Fruit fly (Drosophila melanogaster): ENCODE results near the gene CG33703.

CG33703 gene

DNA sequence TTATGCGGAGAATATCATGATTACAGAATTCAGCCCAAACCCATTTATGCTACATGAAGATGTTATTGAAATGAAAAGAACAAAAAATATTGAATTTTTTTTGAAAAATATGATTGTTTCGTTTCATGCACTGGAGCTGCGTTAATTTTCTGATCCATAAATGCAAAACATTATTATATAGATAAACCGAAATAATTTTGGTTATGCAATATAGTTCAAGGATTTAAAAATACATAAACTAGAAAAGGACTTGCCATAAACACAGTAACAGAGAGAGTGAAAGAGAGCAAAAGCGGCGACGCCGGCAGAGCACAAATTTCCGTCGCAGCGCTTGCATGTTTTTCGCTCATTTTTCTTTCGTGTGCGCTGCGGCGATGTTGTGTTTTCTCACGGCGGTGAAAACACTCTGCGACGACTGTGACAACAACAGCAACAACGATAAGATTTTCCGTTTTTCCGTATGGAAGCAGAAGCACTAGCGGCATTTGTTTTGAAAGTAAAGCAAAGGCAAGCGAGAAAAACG, 50.2 kb downstream of the CG33703 start:
- no peak for TF ChIP-seq CG8478 (optimal IDR thresholded peaks at IDR 0.05)
- TF ChIP-seq CTCF (optimal IDR thresholded peaks at IDR 0.05), result no peak

All from S2 (cell line).